Fruit fly (Drosophila melanogaster) whole organism, wandering third instar larva: ENCODE data around the gene CG5510.
A peak's percentile ranks its signal among the peaks of the same experiment; 100 is the strongest.

Experiments used
- Abd-B ChIP-seq: fragments of >200 bp; optimal IDR thresholded peaks from 2 replicates; lab custom pipeline; 2017; ENCODE audit warnings: missing biosample characterization, missing genetic modification characterization
- CG32264 ChIP-seq: fragments of 200-800 bp; sonication (Bioruptor generic); optimal IDR thresholded peaks from 2 replicates; lab custom pipeline; 2016; ENCODE audit warnings: missing biosample characterization, missing genetic modification characterization
- CG9705 ChIP-seq: fragments of 200-800 bp; sonication (Bioruptor generic); optimal IDR thresholded peaks from 2 replicates; lab custom pipeline; 2018; ENCODE audit warnings: missing biosample characterization, mild to moderate bottlenecking, missing genetic modification characterization
- CrebA ChIP-seq: fragments of 200-800 bp; sonication (Bioruptor generic); optimal IDR thresholded peaks from 2 replicates; lab custom pipeline; 2016; ENCODE audit warnings: missing biosample characterization, mild to moderate bottlenecking, missing genetic modification characterization, borderline replicate concordance
- Dfd ChIP-seq: fragments of >200 bp; optimal IDR thresholded peaks from 2 replicates; lab custom pipeline; 2017; ENCODE audit warnings: missing biosample characterization, missing genetic modification characterization
- Dif ChIP-seq: fragments of 200-275, 200-300 bp; sonication (Bioruptor generic); optimal IDR thresholded peaks from 2 replicates; lab custom pipeline; 2018; ENCODE audit warnings: missing biosample characterization, missing genetic modification characterization; ENCODE audit not compliant: partially characterized antibody
- GATAd ChIP-seq: sonication (Bioruptor generic); optimal IDR thresholded peaks from 2 replicates; lab custom pipeline; 2016; ENCODE audit warnings: missing biosample characterization, missing genetic modification characterization
- HLH106 ChIP-seq: fragments of 200-800 bp; optimal IDR thresholded peaks from 3 replicates; lab custom pipeline; 2019; ENCODE audit warnings: missing biosample characterization, mild to moderate bottlenecking, missing genetic modification characterization, moderate library complexity
- Hnf4 ChIP-seq: fragments of 200-800 bp; sonication (Bioruptor generic); optimal IDR thresholded peaks from 2 replicates; lab custom pipeline; 2016; ENCODE audit warnings: missing biosample characterization, mild to moderate bottlenecking, missing genetic modification characterization
- Hr78 ChIP-seq: fragments of >200 bp; optimal IDR thresholded peaks from 2 replicates; lab custom pipeline; 2017; ENCODE audit warnings: missing biosample characterization, missing genetic modification characterization
- Jra ChIP-seq: sonication (Bioruptor generic); optimal IDR thresholded peaks from 2 replicates; lab custom pipeline; 2016; ENCODE audit warnings: missing biosample characterization, missing genetic modification characterization
- Mio ChIP-seq: sonication (Bioruptor generic); optimal IDR thresholded peaks from 2 replicates; lab custom pipeline; 2016; ENCODE audit warnings: missing biosample characterization, missing genetic modification characterization
- Myc ChIP-seq: fragments of >200 bp; optimal IDR thresholded peaks from 2 replicates; lab custom pipeline; 2017
- N ChIP-seq: fragments of >200 bp; optimal IDR thresholded peaks from 2 replicates; lab custom pipeline; 2018; ENCODE audit warnings: missing biosample characterization, missing external identifiers, missing genetic modification characterization
- OdsH ChIP-seq: fragments of 200-800 bp; sonication (Bioruptor generic); optimal IDR thresholded peaks from 2 replicates; lab custom pipeline; 2016; ENCODE audit warnings: missing biosample characterization, mild to moderate bottlenecking, missing genetic modification characterization
- Rel ChIP-seq, 2 experiments: fragments of 200-800 bp; sonication (Bioruptor generic) in 1 of 2; optimal IDR thresholded peaks; 2 replicates in 1 of 2; 3 replicates in 1 of 2; lab custom pipeline; 2016 to 2019; ENCODE audit warnings: mild to moderate bottlenecking in 2 of 2, missing biosample characterization in 2 of 2, missing genetic modification characterization in 2 of 2, moderate library complexity in 1 of 2
- Sp1 ChIP-seq: fragments of 200-800 bp; sonication (Bioruptor generic); optimal IDR thresholded peaks from 3 replicates; lab custom pipeline; 2019; ENCODE audit warnings: missing biosample characterization, mild to moderate bottlenecking, missing genetic modification characterization, moderate library complexity
- Vsx2 ChIP-seq: fragments of 200-300, 225-300 bp; sonication (Bioruptor generic); optimal IDR thresholded peaks from 2 replicates; lab custom pipeline; 2018; ENCODE audit warnings: missing biosample characterization, missing genetic modification characterization; ENCODE audit not compliant: partially characterized antibody
- br ChIP-seq: fragments of 200-800 bp; sonication (Bioruptor generic); optimal IDR thresholded peaks from 2 replicates; lab custom pipeline; 2016; ENCODE audit warnings: missing biosample characterization, missing genetic modification characterization
- brk ChIP-seq: fragments of 200-800 bp; sonication (Bioruptor generic); optimal IDR thresholded peaks from 2 replicates; lab custom pipeline; 2016; ENCODE audit warnings: missing biosample characterization, mild to moderate bottlenecking, missing genetic modification characterization
- dl ChIP-seq, 2 experiments: fragments of 175-275, 200-275 bp in 1 of 2; fragments of 200-275 bp in 1 of 2; sonication (Bioruptor generic); optimal IDR thresholded peaks; lab custom pipeline; 2018; ENCODE audit warnings: mild to moderate bottlenecking in 2 of 2, missing biosample characterization in 2 of 2, missing genetic modification characterization in 2 of 2, moderate library complexity in 2 of 2; ENCODE audit not compliant: partially characterized antibody in 2 of 2, insufficient read depth in 1 of 2
- dmrt93B ChIP-seq: fragments of 200-800 bp; sonication (Bioruptor generic); optimal IDR thresholded peaks from 2 replicates; lab custom pipeline; 2018; ENCODE audit warnings: missing biosample characterization, mild to moderate bottlenecking, missing genetic modification characterization
- dsf ChIP-seq: sonication (Bioruptor generic); optimal IDR thresholded peaks from 2 replicates; lab custom pipeline; 2016; ENCODE audit warnings: missing biosample characterization, missing genetic modification characterization, borderline replicate concordance
- ey ChIP-seq: fragments of 200-800 bp; sonication (Bioruptor generic); optimal IDR thresholded peaks from 2 replicates; lab custom pipeline; 2016; ENCODE audit warnings: missing biosample characterization, missing genetic modification characterization
- foxo ChIP-seq, 2 experiments: fragments of 200-800 bp; sonication (Bioruptor generic); optimal IDR thresholded peaks; 2 replicates in 1 of 2; 3 replicates in 1 of 2; lab custom pipeline; 2016 to 2017; ENCODE audit warnings: missing biosample characterization in 2 of 2, missing genetic modification characterization in 2 of 2
- fru ChIP-seq: fragments of 200-800 bp; sonication (Bioruptor generic); optimal IDR thresholded peaks from 3 replicates; lab custom pipeline; 2016; ENCODE audit warnings: missing biosample characterization, mild to moderate bottlenecking, missing genetic modification characterization
- h ChIP-seq: fragments of 200-800 bp; sonication (Bioruptor generic); optimal IDR thresholded peaks from 3 replicates; lab custom pipeline; 2016; ENCODE audit warnings: missing biosample characterization, mild to moderate bottlenecking, missing genetic modification characterization
- jim ChIP-seq: fragments of 175-275, 200-325 bp; sonication (Bioruptor generic); optimal IDR thresholded peaks from 2 replicates; lab custom pipeline; 2016; ENCODE audit warnings: missing biosample characterization, mild to moderate bottlenecking, missing genetic modification characterization
- lola ChIP-seq: fragments of >200 bp; optimal IDR thresholded peaks from 2 replicates; lab custom pipeline; 2017; ENCODE audit warnings: missing biosample characterization, missing genetic modification characterization
- pan ChIP-seq: fragments of >200 bp; optimal IDR thresholded peaks from 2 replicates; lab custom pipeline; 2017
- psq ChIP-seq: fragments of 200-800 bp; sonication (Bioruptor generic); optimal IDR thresholded peaks from 3 replicates; lab custom pipeline; 2017; ENCODE audit warnings: missing biosample characterization, mild to moderate bottlenecking, missing genetic modification characterization, moderate library complexity
- rgr ChIP-seq: fragments of 200-800 bp; sonication (Bioruptor generic); optimal IDR thresholded peaks from 3 replicates; lab custom pipeline; 2016; ENCODE audit warnings: missing biosample characterization, mild to moderate bottlenecking, missing genetic modification characterization
- sv ChIP-seq: fragments of 200-800 bp; sonication (Bioruptor generic); optimal IDR thresholded peaks from 3 replicates; lab custom pipeline; 2016; ENCODE audit warnings: missing biosample characterization, missing genetic modification characterization
- usp ChIP-seq: fragments of >200 bp; optimal IDR thresholded peaks from 2 replicates; lab custom pipeline; 2017; ENCODE audit warnings: missing biosample characterization, missing genetic modification characterization
- woc ChIP-seq: sonication (Bioruptor generic); optimal IDR thresholded peaks from 2 replicates; lab custom pipeline; 2016; ENCODE audit warnings: missing biosample characterization, mild to moderate bottlenecking, missing genetic modification characterization

Gene CG5510

DNA sequence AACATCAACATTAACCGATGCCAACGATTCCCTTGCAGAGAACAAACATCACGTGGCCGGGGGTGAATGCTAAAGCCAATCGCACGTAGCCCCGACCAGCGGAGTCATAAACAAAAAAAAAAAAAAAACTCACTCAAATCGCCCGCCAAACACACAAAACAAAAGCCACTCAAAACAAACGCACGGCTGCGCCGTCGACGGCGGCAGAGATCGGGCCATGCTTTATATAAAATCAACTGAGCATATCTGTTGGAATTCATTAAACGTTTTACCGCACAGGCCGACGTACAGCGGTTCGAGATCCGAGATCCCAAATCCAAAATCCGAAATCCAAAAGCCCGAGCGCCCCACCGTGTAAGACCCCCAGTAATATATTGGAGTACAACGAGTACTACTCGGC, 3.0 kb upstream of the CG5510 start, which contains the start of gene CG13606:
Gene CG13606 (plus strand): TSS at position 250 of the 400 bp plus-strand sequence.
- TF ChIP-seq lola (GFP tag; lab: Kevin White, UChicago) (no peak), dmrt93B (GFP tag; lab: Kevin White, UChicago) (no peak), psq (GFP tag; lab: Kevin White, UChicago) (no peak), sv (no peak), Vsx2 (GFP tag; lab: Kevin White, UChicago) (no peak), h (no peak), dsf (GFP tag; lab: Kevin White, UChicago) (no peak), Dif (GFP tag; lab: Kevin White, UChicago) (no peak), jim (no peak), OdsH (GFP tag; lab: Kevin White, UChicago) (no peak), HLH106 (tag; lab: Kevin White, UChicago) (no peak), Mio (GFP tag; lab: Kevin White, UChicago) (no peak), woc (GFP tag; lab: Kevin White, UChicago) (no peak), Myc (lab: Kevin White, UChicago) (no peak), Hnf4 (GFP tag; lab: Kevin White, UChicago) (no peak), Sp1 (GFP tag; lab: Kevin White, UChicago) (no peak), Abd-B (GFP tag; lab: Kevin White, UChicago) (no peak), usp (GFP tag; lab: Kevin White, UChicago) (no peak), rgr (GFP tag; lab: Kevin White, UChicago) (no peak), CrebA (GFP tag; lab: Kevin White, UChicago) (no peak)

DNA sequence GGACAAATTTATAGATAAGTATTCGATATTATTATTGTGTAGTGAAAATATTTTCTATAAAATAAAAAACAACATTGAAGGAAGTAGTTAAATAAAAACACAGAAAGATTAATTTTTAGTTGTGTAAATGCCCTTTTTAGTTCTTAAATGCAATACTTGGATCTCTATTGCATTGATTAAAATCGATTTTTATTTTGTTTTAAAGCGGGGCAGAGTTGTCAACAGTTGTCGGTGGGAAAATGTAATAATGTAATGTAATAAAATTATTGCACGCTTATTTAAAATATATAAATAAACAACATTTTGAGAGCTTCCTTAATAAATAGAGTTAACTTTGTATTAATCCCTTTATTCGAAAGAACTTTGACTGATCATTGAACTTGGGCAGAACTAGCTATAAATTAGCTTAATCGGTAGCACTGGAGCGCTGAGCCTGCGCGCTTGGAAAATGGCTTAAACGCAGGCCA, 5.8 kb downstream of the CG5510 start, which contains the start of gene Apc2:
Gene Apc2 (plus strand): TSS at position 411 of the 467 bp plus-strand sequence.
- TF ChIP-seq Dfd (GFP tag; lab: Kevin White, UChicago) (no peak), psq (GFP tag; lab: Kevin White, UChicago) (peak; percentile 56), dsf (GFP tag; lab: Kevin White, UChicago) (peak; percentile 51), Jra (GFP tag; lab: Kevin White, UChicago) (peak; percentile 38), dmrt93B (GFP tag; lab: Kevin White, UChicago) (peak; percentile 34), HLH106 (tag; lab: Kevin White, UChicago) (peak; percentile 76), Hr78 (GFP tag; lab: Kevin White, UChicago) (no peak), CG9705 (GFP tag; lab: Kevin White, UChicago) (peak; percentile 42), woc (GFP tag; lab: Kevin White, UChicago) (peak; percentile 73), OdsH (GFP tag; lab: Kevin White, UChicago) (peak; percentile 17), Dif (GFP tag; lab: Kevin White, UChicago) (no peak), N (GFP tag; lab: Kevin White, UChicago) (no peak), Hnf4 (GFP tag; lab: Kevin White, UChicago) (no peak), h (peak; percentile 58), Myc (lab: Kevin White, UChicago) (peak; percentile 90), CrebA (GFP tag; lab: Kevin White, UChicago) (no peak), fru (GFP tag; lab: Kevin White, UChicago) (peak; percentile 59), foxo (GFP tag; optimal IDR thresholded peaks at IDR 0.05; lab: Kevin White, UChicago) (peak in 1 of 2 experiments; percentile 62), usp (GFP tag; lab: Kevin White, UChicago) (no peak), CG32264 (GFP tag; lab: Kevin White, UChicago) (no peak), rgr (GFP tag; lab: Kevin White, UChicago) (peak; percentile 54), pan (lab: Kevin White, UChicago) (no peak), Sp1 (GFP tag; lab: Kevin White, UChicago) (peak; percentile 69), ey (GFP tag; lab: Kevin White, UChicago) (peak; percentile 42), jim (no peak), br (GFP tag; lab: Kevin White, UChicago) (peak; percentile 52), sv (peak; percentile 4)

DNA sequence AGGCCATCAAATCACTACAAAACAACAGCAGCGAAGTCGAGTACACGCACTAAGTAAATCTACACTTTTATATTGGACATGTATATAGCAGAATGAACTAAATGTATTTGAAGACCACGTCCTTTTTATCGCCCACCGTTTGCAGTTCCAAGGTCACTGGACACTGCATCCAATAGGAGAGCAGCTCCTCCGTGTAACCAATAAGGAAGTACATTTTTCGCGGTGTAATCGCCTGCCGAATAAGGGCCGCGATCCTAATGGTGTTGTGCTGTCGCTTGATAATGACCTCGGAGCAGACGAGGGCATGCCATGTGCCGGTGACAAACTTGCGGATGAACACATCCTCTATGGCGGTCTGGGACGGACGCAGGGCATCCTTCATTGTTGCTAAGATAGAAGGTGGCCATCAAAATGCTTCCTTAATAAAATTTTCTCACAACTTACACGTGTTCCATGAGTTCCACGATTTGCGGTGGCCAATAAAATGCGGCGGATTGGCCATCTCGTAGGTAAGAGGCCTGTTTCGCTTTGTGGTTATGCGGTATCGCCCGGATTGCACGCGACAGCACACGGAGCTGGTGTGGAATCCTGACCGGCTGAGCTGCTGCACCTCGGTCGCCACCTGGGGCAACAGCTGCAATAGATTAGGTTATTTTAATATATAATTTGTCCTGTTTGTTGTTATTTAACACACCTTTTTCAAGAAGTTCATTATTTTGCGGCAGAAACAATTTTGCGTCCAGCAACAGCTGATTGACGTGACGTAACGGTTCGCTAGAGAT, 6.4 kb downstream of the CG5510 start, which contains the start of gene mRpS24:
Gene mRpS24 (minus strand): TSS at position 772 of the 782 bp plus-strand sequence.
- TF ChIP-seq psq (GFP tag; lab: Kevin White, UChicago) (no peak), Dfd (GFP tag; lab: Kevin White, UChicago) (no peak), foxo (GFP tag; optimal IDR thresholded peaks at IDR 0.05; lab: Kevin White, UChicago) (no peak), Vsx2 (GFP tag; lab: Kevin White, UChicago) (no peak), fru (GFP tag; lab: Kevin White, UChicago) (no peak), N (GFP tag; lab: Kevin White, UChicago) (no peak), dl (GFP tag; optimal IDR thresholded peaks at IDR 0.05; lab: Kevin White, UChicago; ENCODE audit: insufficient read depth in 1 of 2, partially characterized antibody in 2 of 2) (no peak), brk (GFP tag; lab: Kevin White, UChicago) (no peak), Hnf4 (GFP tag; lab: Kevin White, UChicago) (no peak), GATAd (GFP tag; lab: Kevin White, UChicago) (no peak), Abd-B (GFP tag; lab: Kevin White, UChicago) (no peak), CG32264 (GFP tag; lab: Kevin White, UChicago) (no peak), CrebA (GFP tag; lab: Kevin White, UChicago) (no peak), Rel (GFP tag; optimal IDR thresholded peaks at IDR 0.05; lab: Kevin White, UChicago) (no peak), Rel (tag; optimal IDR thresholded peaks at IDR 0.05; lab: Kevin White, UChicago) (no peak)
